Fruit fly (Drosophila melanogaster): ENCODE measurements around the gene lft.

The lft gene

DNA sequence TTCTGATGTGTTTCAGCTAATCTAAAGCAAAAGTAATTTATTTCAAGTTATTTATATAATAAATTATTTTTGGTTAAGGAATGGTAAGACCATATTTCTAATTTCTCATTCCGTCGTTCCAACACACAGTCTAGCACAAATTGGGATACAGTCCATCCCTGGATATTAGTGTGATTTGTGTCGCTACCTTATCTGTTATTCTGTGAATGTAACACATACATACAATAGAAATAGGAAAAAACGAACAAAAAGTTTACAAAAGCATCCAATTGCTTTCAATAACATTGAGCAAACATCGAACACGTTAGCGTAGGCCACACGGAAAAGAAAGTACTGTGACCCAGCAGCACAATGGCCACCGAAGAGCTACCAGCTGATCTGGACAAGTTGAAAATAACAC is 2.3 kb downstream of the lft start, which contains the start of gene CG5056 (continued):
- TF ChIP-seq CG1602 (GFP tag; optimal IDR thresholded peaks at IDR 0.05): no peak
- TF ChIP-seq tna (GFP tag; IDR thresholded peaks at IDR 0.05; ENCODE audit: partially characterized antibody): no peak
- no peak for TF ChIP-seq CG11247 (GFP tag; IDR thresholded peaks at IDR 0.05)
- TF ChIP-seq az2 (GFP tag; optimal IDR thresholded peaks at IDR 0.05): no peak
- TF ChIP-seq slp2 (GFP tag; optimal IDR thresholded peaks at IDR 0.05): no peak
- no peak for TF ChIP-seq CG7556 (GFP tag; optimal IDR thresholded peaks at IDR 0.05)
- no peak for TF ChIP-seq CG15073 (GFP tag; optimal IDR thresholded peaks at IDR 0.05)
- TF ChIP-seq gfzf (GFP tag; optimal IDR thresholded peaks at IDR 0.05): peak; percentile 61
- peak; percentile 100 for TF ChIP-seq CG1603 (tag; optimal IDR thresholded peaks at IDR 0.05)
- TF ChIP-seq CG6689 (GFP tag; IDR thresholded peaks at IDR 0.05): no peak
- peak; percentile 39 for TF ChIP-seq Dref (GFP tag; IDR thresholded peaks at IDR 0.05)
- TF ChIP-seq sima (GFP tag; optimal IDR thresholded peaks at IDR 0.05): no peak
- peak; percentile 5 for TF ChIP-seq CG7987 (GFP tag; optimal IDR thresholded peaks at IDR 0.05)
- TF ChIP-seq dpn (GFP tag; optimal IDR thresholded peaks at IDR 0.05): peak in 1 of 2 experiments; percentile 31
- TF ChIP-seq CG17612 (GFP tag; IDR thresholded peaks at IDR 0.05): no peak
- TF ChIP-seq CG16779 (GFP tag; IDR thresholded peaks at IDR 0.05): no peak
- no peak for TF ChIP-seq crol (GFP tag; IDR thresholded peaks at IDR 0.05)
- no peak for TF ChIP-seq so (GFP tag; IDR thresholded peaks at IDR 0.05)
- TF ChIP-seq hth (optimal IDR thresholded peaks at IDR 0.05): no peak
- no peak for TF ChIP-seq CG6254 (GFP tag; optimal IDR thresholded peaks at IDR 0.05)
- TF ChIP-seq klu (GFP tag; IDR thresholded peaks at IDR 0.05): no peak
- TF ChIP-seq Mrtf (GFP tag; IDR thresholded peaks at IDR 0.05): no peak
- TF ChIP-seq CG13775 (GFP tag; optimal IDR thresholded peaks at IDR 0.05): no peak
- peak; percentile 30 for TF ChIP-seq CG13424 (tag; optimal IDR thresholded peaks at IDR 0.05)
- no peak for TF ChIP-seq twi (tag; optimal IDR thresholded peaks at IDR 0.05)
- no peak for TF ChIP-seq corto (GFP tag; optimal IDR thresholded peaks at IDR 0.05)
- no peak for TF ChIP-seq Sin3A (optimal IDR thresholded peaks at IDR 0.05)
- TF ChIP-seq sd (tag; optimal IDR thresholded peaks at IDR 0.05): no peak
- no peak for TF ChIP-seq CG2678 (tag; optimal IDR thresholded peaks at IDR 0.05)
- TF ChIP-seq sug (tag; optimal IDR thresholded peaks at IDR 0.05): peak; percentile 37
- no peak for TF ChIP-seq Dip2 (GFP tag; IDR thresholded peaks at IDR 0.05)
- no peak for TF ChIP-seq h (optimal IDR thresholded peaks at IDR 0.05)
- TF ChIP-seq pb (GFP tag; optimal IDR thresholded peaks at IDR 0.05): no peak
- TF ChIP-seq CG33557 (GFP tag; optimal IDR thresholded peaks at IDR 0.05): no peak
- TF ChIP-seq Dp (GFP tag; optimal IDR thresholded peaks at IDR 0.05): peak; percentile 36
- no peak for TF ChIP-seq mld (GFP tag; IDR thresholded peaks at IDR 0.05; ENCODE audit: partially characterized antibody)
- no peak for TF ChIP-seq bowl (GFP tag; IDR thresholded peaks at IDR 0.05)
- TF ChIP-seq ewg (GFP tag; optimal IDR thresholded peaks at IDR 0.05): peak; percentile 41
- TF ChIP-seq Hey (tag; optimal IDR thresholded peaks at IDR 0.05): no peak
- no peak for TF ChIP-seq CG6854 (GFP tag; optimal IDR thresholded peaks at IDR 0.05)
- TF ChIP-seq Rfx (GFP tag; IDR thresholded peaks at IDR 0.05): no peak
- TF ChIP-seq CG8944 (GFP tag; optimal IDR thresholded peaks at IDR 0.05): no peak
- TF ChIP-seq jumu (GFP tag; optimal IDR thresholded peaks at IDR 0.05): no peak
- no peak for TF ChIP-seq CG2889 (GFP tag; IDR thresholded peaks at IDR 0.05)
- no peak for TF ChIP-seq ab (GFP tag; optimal IDR thresholded peaks at IDR 0.05)
- no peak for TF ChIP-seq CG12104 (GFP tag; optimal IDR thresholded peaks at IDR 0.05)
- peak; percentile 34 for TF ChIP-seq grau (tag; optimal IDR thresholded peaks at IDR 0.05)
- peak; percentile 39; the same call in 1 of the 3 replicates for TF ChIP-seq knrl (GFP tag; IDR thresholded peaks at IDR 0.05; ENCODE audit: partially characterized antibody)
- peak; percentile 26 for TF ChIP-seq Sry-δ (GFP tag; optimal IDR thresholded peaks at IDR 0.05)
- no peak for TF ChIP-seq fd64A (GFP tag; optimal IDR thresholded peaks at IDR 0.05)
- TF ChIP-seq CG8924 (tag; optimal IDR thresholded peaks at IDR 0.05): peak; percentile 59
- TF ChIP-seq CG7357 (GFP tag; IDR thresholded peaks at IDR 0.05): no peak
- peak; percentile 31 for TF ChIP-seq CG15514 (GFP tag; optimal IDR thresholded peaks at IDR 0.05)

Measured in whole organism, embryonic.